Fruit fly (Drosophila melanogaster): ENCODE data around the gene chas.
A peak's percentile ranks its signal among the peaks of the same experiment; 100 is the strongest.

- TF ChIP-seq Tbp (GFP tag; optimal IDR thresholded peaks at IDR 0.05) (no peak), CG32767 (GFP tag; IDR thresholded peaks at IDR 0.05) (no peak), gem (tag; optimal IDR thresholded peaks at IDR 0.05) (no peak), CG13624 (GFP tag; optimal IDR thresholded peaks at IDR 0.05) (no peak), sna (GFP tag; IDR thresholded peaks at IDR 0.05; ENCODE audit: partially characterized antibody) (no peak), ham (GFP tag; IDR thresholded peaks at IDR 0.05) (no peak), ATbp (GFP tag; optimal IDR thresholded peaks at IDR 0.05) (no peak), Nf-YB (GFP tag; optimal IDR thresholded peaks at IDR 0.05) (no peak), gcm (GFP tag; optimal IDR thresholded peaks at IDR 0.05) (no peak), CG15514 (GFP tag; optimal IDR thresholded peaks at IDR 0.05) (no peak), sr (GFP tag; IDR thresholded peaks at IDR 0.05) (peak; percentile 77), Opbp (GFP tag; IDR thresholded peaks at IDR 0.05; ENCODE audit: partially characterized antibody) (no peak), CkIIα-i1 (GFP tag; IDR thresholded peaks at IDR 0.05) (no peak), CG9215 (GFP tag; IDR thresholded peaks at IDR 0.05) (no peak)
Measured at dm6 chrX:17651216-17651997, 47.1 kb downstream of the chas start.

Measured in whole organism, embryonic.